Fruit fly (Drosophila melanogaster) whole organism, pupa: ENCODE measurements around the gene CG5391.
"Not testable (repeated sequence)": the region's sequence is repeated elsewhere in the genome, so short reads cannot be mapped to it uniquely, and the experiment has no call there.

Experiments used
- CG10348 ChIP-seq: fragments of 200-800 bp; sonication (Bioruptor generic); IDR thresholded peaks from 2 replicates; pipeline ENCODE4 v1.3.6; 2022; ENCODE audit warnings: missing biosample characterization, missing genetic modification characterization
- CG13204 ChIP-seq: fragments of 200-800 bp; sonication (Bioruptor generic); optimal IDR thresholded peaks from 2 replicates; lab custom pipeline; 2018; ENCODE audit warnings: missing biosample characterization, mild to moderate bottlenecking, missing genetic modification characterization, moderate library complexity
- CG14655 ChIP-seq: fragments of 200-800 bp; sonication (Bioruptor generic); optimal IDR thresholded peaks from 3 replicates; lab custom pipeline; 2017; ENCODE audit warnings: mild to moderate bottlenecking, missing biosample characterization, missing genetic modification reagents, missing genetic modification characterization
- CG17806 ChIP-seq: fragments of 200-800 bp; sonication (Bioruptor generic); optimal IDR thresholded peaks from 2 replicates; lab custom pipeline; 2018; ENCODE audit warnings: missing biosample characterization, mild to moderate bottlenecking, missing genetic modification characterization, moderate library complexity
- CG32121 ChIP-seq: fragments of 200-800 bp; sonication (Bioruptor generic); IDR thresholded peaks from 2 replicates; pipeline ENCODE4 v1.3.6; 2022; ENCODE audit warnings: missing biosample characterization, missing genetic modification characterization
- CG34367 ChIP-seq: fragments of 200-800 bp; sonication (Bioruptor generic); optimal IDR thresholded peaks from 2 replicates; lab custom pipeline; 2018; ENCODE audit warnings: missing biosample characterization, mild to moderate bottlenecking, missing genetic modification characterization
- CG8159 ChIP-seq: fragments of 200-800 bp; sonication (Bioruptor generic); optimal IDR thresholded peaks from 3 replicates; lab custom pipeline; 2018; ENCODE audit warnings: missing biosample characterization, mild to moderate bottlenecking, missing genetic modification characterization, moderate library complexity
- CG8301 ChIP-seq: fragments of 200-800 bp; sonication (Bioruptor generic); optimal IDR thresholded peaks from 2 replicates; lab custom pipeline; 2018; ENCODE audit warnings: missing biosample characterization, mild to moderate bottlenecking, missing genetic modification characterization
- CG9948 ChIP-seq: fragments of 200-800 bp; sonication (Bioruptor generic); optimal IDR thresholded peaks from 2 replicates; lab custom pipeline; 2018; ENCODE audit warnings: missing biosample characterization, mild to moderate bottlenecking, missing genetic modification characterization, moderate library complexity
- D1 ChIP-seq: fragments of 200-800 bp; sonication (Bioruptor generic); optimal IDR thresholded peaks from 2 replicates; lab custom pipeline; 2018; ENCODE audit warnings: missing biosample characterization, mild to moderate bottlenecking, missing genetic modification characterization, moderate library complexity
- EcR ChIP-seq: fragments of 200-800 bp; sonication (Bioruptor generic); optimal IDR thresholded peaks from 3 replicates; lab custom pipeline; 2019; ENCODE audit warnings: missing biosample characterization, missing genetic modification characterization, mild to moderate bottlenecking, moderate library complexity, missing genetic modification reagents
- Ets98B ChIP-seq: fragments of 200-800 bp; sonication (Bioruptor generic); IDR thresholded peaks from 2 replicates; pipeline ENCODE4 v1.3.6; 2022; ENCODE audit warnings: missing biosample characterization, missing genetic modification characterization
- Pif1A ChIP-seq: fragments of 200-800 bp; sonication (Bioruptor generic); optimal IDR thresholded peaks from 3 replicates; lab custom pipeline; 2016; ENCODE audit warnings: missing biosample characterization, missing genetic modification characterization
- Snoo ChIP-seq: fragments of 200-800 bp; sonication (Bioruptor generic); optimal IDR thresholded peaks from 3 replicates; lab custom pipeline; 2017; ENCODE audit warnings: missing biosample characterization, mild to moderate bottlenecking, missing genetic modification characterization, inconsistent platforms
- gl ChIP-seq: fragments of 200-800 bp; sonication (Bioruptor generic); optimal IDR thresholded peaks from 2 replicates; lab custom pipeline; 2018; ENCODE audit warnings: missing biosample characterization, mild to moderate bottlenecking, missing genetic modification characterization
- rn ChIP-seq: fragments of 200-800 bp; sonication (Bioruptor generic); IDR thresholded peaks from 2 replicates; pipeline ENCODE4 v1.3.6; 2022; ENCODE audit warnings: missing biosample characterization, missing genetic modification characterization

The CG5391 gene

dm6 chr3R:22298505-22298904, 35.4 kb downstream of the CG5391 start, which contains the start of gene CG7084:
Gene CG7084, plus strand, starts transcription at chr3R:22298805.
- TF ChIP-seq rn; CG8159 (tag; lab: Kevin White, UChicago); CG17806 (tag; lab: Kevin White, UChicago): not testable (repeated sequence)
- TF ChIP-seq, all 21 proteins: peak for 0; not testable (repeated sequence) for 21

- TF ChIP-seq rn (no peak), Snoo (no peak), CG32121 (GFP tag; lab: Robert Waterston, UW) (no peak), CG9948 (tag; lab: Kevin White, UChicago) (no peak), CG13204 (GFP tag; lab: Kevin White, UChicago) (no peak), CG34367 (tag; lab: Kevin White, UChicago) (no peak), Ets98B (GFP tag; lab: Robert Waterston, UW) (no peak), D1 (tag; lab: Kevin White, UChicago) (no peak), CG10348 (GFP tag; lab: Robert Waterston, UW) (no peak), CG8301 (no peak), Pif1A (GFP tag; lab: Kevin White, UChicago) (no peak), gl (tag; lab: Kevin White, UChicago) (no peak)
These were observed 45.6 kb downstream of the CG5391 start for dm6 chr3R:22288305-22288704.

dm6 chr3R:22287470-22287869, 46.5 kb downstream of the CG5391 start:
- TF ChIP-seq EcR (no peak), rn (no peak), gl (tag; lab: Kevin White, UChicago) (no peak), CG32121 (GFP tag; lab: Robert Waterston, UW) (no peak), CG14655 (GFP tag; lab: Kevin White, UChicago) (no peak), CG9948 (tag; lab: Kevin White, UChicago) (no peak), D1 (tag; lab: Kevin White, UChicago) (no peak)
- TF ChIP-seq, all 21 proteins: peak for 0
